Fruit fly (Drosophila melanogaster) whole organism, embryonic: ENCODE results near the gene CG44271.

Experiments used
- Abd-B ChIP-seq: fragments of 200-800 bp; sonication (Bioruptor generic); optimal IDR thresholded peaks from 2 replicates; lab custom pipeline; 2018; ENCODE audit warnings: missing biosample characterization, mild to moderate bottlenecking, missing genetic modification characterization, moderate library complexity
- CG10209 ChIP-seq: fragments of 200-800 bp; sonication (Bioruptor generic); optimal IDR thresholded peaks from 3 replicates; lab custom pipeline; 2017; ENCODE audit warnings: missing biosample characterization, mild to moderate bottlenecking, missing genetic modification characterization, missing genetic modification reagents
- CG10267 ChIP-seq: fragments of 200-800 bp; sonication (Bioruptor generic); optimal IDR thresholded peaks from 2 replicates; lab custom pipeline; 2018; ENCODE audit warnings: missing biosample characterization, mild to moderate bottlenecking, missing genetic modification characterization, moderate library complexity
- CG10979 ChIP-seq: fragments of 200-800 bp; sonication (Bioruptor generic); optimal IDR thresholded peaks from 2 replicates; lab custom pipeline; 2018; ENCODE audit warnings: missing biosample characterization, mild to moderate bottlenecking, missing genetic modification characterization, moderate library complexity
- CG11560 ChIP-seq: fragments of 200-800 bp; sonication (Bioruptor generic); IDR thresholded peaks from 3 replicates; pipeline ENCODE4 v1.3.6; 2022; ENCODE audit warnings: missing biosample characterization, missing genetic modification characterization
- CG12155 ChIP-seq: fragments of 200-800 bp; sonication (Bioruptor generic); optimal IDR thresholded peaks from 3 replicates; lab custom pipeline; 2016; ENCODE audit warnings: missing biosample characterization, missing genetic modification characterization
- CG13296 ChIP-seq: fragments of 200-800 bp; sonication (Bioruptor generic); optimal IDR thresholded peaks from 3 replicates; lab custom pipeline; 2018; ENCODE audit warnings: missing biosample characterization, mild to moderate bottlenecking, missing genetic modification characterization
- CG1647 ChIP-seq: fragments of 200-800 bp; sonication (Bioruptor generic); optimal IDR thresholded peaks from 3 replicates; lab custom pipeline; 2016; ENCODE audit warnings: missing biosample characterization, missing genetic modification characterization
- CG17829 ChIP-seq: fragments of 200-800 bp; optimal IDR thresholded peaks from 2 replicates; lab custom pipeline; 2019; ENCODE audit warnings: missing biosample characterization, mild to moderate bottlenecking, missing genetic modification characterization, moderate library complexity
- CG2875 ChIP-seq: fragments of 200-800 bp; sonication (Bioruptor generic); optimal IDR thresholded peaks from 2 replicates; lab custom pipeline; 2017; ENCODE audit warnings: missing biosample characterization, mild to moderate bottlenecking, missing genetic modification characterization, missing genetic modification reagents
- CG30431 ChIP-seq: fragments of 200-800 bp; sonication (Bioruptor generic); optimal IDR thresholded peaks from 2 replicates; lab custom pipeline; 2017; ENCODE audit warnings: missing biosample characterization, missing genetic modification characterization
- CG33557 ChIP-seq: fragments of 200-800 bp; sonication (Bioruptor generic); optimal IDR thresholded peaks from 2 replicates; lab custom pipeline; 2019; ENCODE audit warnings: missing biosample characterization, mild to moderate bottlenecking, missing genetic modification characterization, moderate library complexity
- CG34224 ChIP-seq: fragments of 200-800 bp; sonication (Bioruptor generic); IDR thresholded peaks from 3 replicates; pipeline ENCODE4 v1.3.6; 2022; ENCODE audit warnings: missing biosample characterization, missing genetic modification characterization; ENCODE audit not compliant: partially characterized antibody
- CG3726 ChIP-seq: fragments of 200-800 bp; sonication (Bioruptor generic); IDR thresholded peaks from 3 replicates; pipeline ENCODE4, ENCODE4 v1.3.6; 2022; ENCODE audit warnings: missing biosample characterization, missing genetic modification characterization
- CG6272 ChIP-seq: fragments of 200-800 bp; sonication (Bioruptor generic); IDR thresholded peaks from 2 replicates; pipeline ENCODE4 v1.3.6; 2022; ENCODE audit warnings: missing biosample characterization, missing genetic modification characterization
- CG8359 ChIP-seq: fragments of 200-800 bp; sonication (Bioruptor generic); optimal IDR thresholded peaks from 2 replicates; lab custom pipeline; 2017; ENCODE audit warnings: missing biosample characterization, mild to moderate bottlenecking, missing genetic modification characterization, borderline replicate concordance
- CG9727 ChIP-seq: fragments of 200-800 bp; sonication (Bioruptor generic); optimal IDR thresholded peaks from 3 replicates; lab custom pipeline; 2017; ENCODE audit warnings: missing biosample characterization, mild to moderate bottlenecking, missing genetic modification characterization
- Camta ChIP-seq: fragments of 200-800 bp; sonication (Bioruptor generic); optimal IDR thresholded peaks from 2 replicates; lab custom pipeline; 2016; ENCODE audit warnings: missing biosample characterization, missing genetic modification characterization
- Chrac-16 ChIP-seq: fragments of 200-800 bp; sonication (Bioruptor generic); optimal IDR thresholded peaks from 3 replicates; lab custom pipeline; 2016; ENCODE audit warnings: missing biosample characterization, missing genetic modification characterization
- Elba2 ChIP-seq: fragments of 200-800 bp; sonication (Bioruptor generic); optimal IDR thresholded peaks from 3 replicates; lab custom pipeline; 2016; ENCODE audit warnings: missing biosample characterization, missing genetic modification characterization
- Hr3 ChIP-seq: fragments of 200-800 bp; sonication (Bioruptor generic); optimal IDR thresholded peaks from 3 replicates; lab custom pipeline; 2016; ENCODE audit warnings: missing biosample characterization, missing genetic modification characterization
- Jarid2 ChIP-seq: fragments of 200-800 bp; sonication (Bioruptor generic); optimal IDR thresholded peaks from 3 replicates; lab custom pipeline; 2017; ENCODE audit warnings: mild to moderate bottlenecking, missing biosample characterization, missing genetic modification reagents, missing genetic modification characterization
- MESR4 ChIP-seq: fragments of 200-800 bp; sonication (Bioruptor generic); optimal IDR thresholded peaks from 2 replicates; lab custom pipeline; 2018; ENCODE audit warnings: missing biosample characterization, mild to moderate bottlenecking, missing genetic modification characterization, moderate library complexity
- MTF-1 ChIP-seq: fragments of 200-800 bp; sonication (Bioruptor generic); optimal IDR thresholded peaks from 2 replicates; lab custom pipeline; 2018; ENCODE audit warnings: missing biosample characterization, mild to moderate bottlenecking, missing genetic modification characterization, borderline replicate concordance
- Mad ChIP-seq: fragments of 200-800 bp; sonication (Bioruptor generic); optimal IDR thresholded peaks from 2 replicates; lab custom pipeline; 2016; ENCODE audit warnings: missing biosample characterization, missing genetic modification characterization
- Myb ChIP-seq: fragments of 200-800 bp; sonication (Bioruptor generic); optimal IDR thresholded peaks from 2 replicates; lab custom pipeline; 2016; ENCODE audit warnings: missing biosample characterization, missing genetic modification characterization
- Optix ChIP-seq: fragments of 200-800 bp; sonication (Bioruptor generic); IDR thresholded peaks from 3 replicates; pipeline ENCODE4 v1.3.6; 2022; ENCODE audit warnings: missing biosample characterization, missing genetic modification characterization
- Pdp1 ChIP-seq, 2 experiments: fragments of 200-800 bp; sonication (Bioruptor generic); optimal IDR thresholded peaks; 3 replicates each; lab custom pipeline; 2016; ENCODE audit warnings: missing biosample characterization in 2 of 2, missing genetic modification characterization in 2 of 2, mild to moderate bottlenecking in 1 of 2, moderate library complexity in 1 of 2
- Poxn ChIP-seq: fragments of 200-800 bp; sonication (Bioruptor generic); IDR thresholded peaks from 2 replicates; pipeline ENCODE4 v1.3.6; 2022; ENCODE audit warnings: missing biosample characterization, missing genetic modification characterization
- Spps ChIP-seq: fragments of 200-800 bp; sonication (Bioruptor generic); optimal IDR thresholded peaks from 2 replicates; lab custom pipeline; 2018; ENCODE audit warnings: missing biosample characterization, mild to moderate bottlenecking, missing genetic modification characterization
- bigmax ChIP-seq: fragments of 200-800 bp; sonication (Bioruptor generic); optimal IDR thresholded peaks from 2 replicates; lab custom pipeline; 2018; ENCODE audit warnings: missing biosample characterization, mild to moderate bottlenecking, missing genetic modification characterization
- caup ChIP-seq: fragments of 200-800 bp; sonication (Bioruptor generic); optimal IDR thresholded peaks from 3 replicates; lab custom pipeline; 2017; ENCODE audit warnings: missing biosample characterization, mild to moderate bottlenecking, missing genetic modification characterization, moderate library complexity; ENCODE audit not compliant: severe bottlenecking
- chif ChIP-seq, 2 experiments: fragments of 200-800 bp; sonication (Bioruptor generic); optimal IDR thresholded peaks; 3 replicates each; lab custom pipeline; 2016; ENCODE audit warnings: missing biosample characterization in 2 of 2, missing genetic modification characterization in 2 of 2
- ci ChIP-seq: fragments of 200-800 bp; sonication (Bioruptor generic); IDR thresholded peaks from 3 replicates; pipeline ENCODE4 v1.3.6; 2022; ENCODE audit warnings: missing biosample characterization, missing genetic modification characterization
- croc ChIP-seq: fragments of 200-800 bp; sonication (Bioruptor generic); conservative IDR thresholded peaks from 3 replicates; pipeline ENCODE4 v1.3.6; 2022; ENCODE audit warnings: missing biosample characterization, missing genetic modification characterization
- dan ChIP-seq: fragments of 200-800 bp; sonication (Bioruptor generic); IDR thresholded peaks from 2 replicates; pipeline ENCODE4 v1.3.6; 2022; ENCODE audit warnings: missing biosample characterization, missing genetic modification characterization
- eyg ChIP-seq: fragments of 200-800 bp; sonication (Bioruptor generic); optimal IDR thresholded peaks from 3 replicates; lab custom pipeline; 2016; ENCODE audit warnings: missing biosample characterization, missing genetic modification characterization
- fru ChIP-seq: fragments of >200 bp; optimal IDR thresholded peaks from 2 replicates; lab custom pipeline; 2017
- her ChIP-seq: fragments of 200-800 bp; sonication (Bioruptor generic); optimal IDR thresholded peaks from 2 replicates; lab custom pipeline; 2016; ENCODE audit warnings: missing biosample characterization, missing genetic modification characterization
- lbe ChIP-seq: fragments of 200-800 bp; sonication (Bioruptor generic); optimal IDR thresholded peaks from 2 replicates; lab custom pipeline; 2016; ENCODE audit warnings: missing biosample characterization, mild to moderate bottlenecking, missing genetic modification characterization
- lmd ChIP-seq: fragments of 200-800 bp; sonication (Bioruptor generic); IDR thresholded peaks from 2 replicates; pipeline ENCODE4 v1.3.6; 2022; ENCODE audit warnings: missing biosample characterization, missing genetic modification characterization
- org-1 ChIP-seq: fragments of 200-800 bp; sonication (Bioruptor generic); optimal IDR thresholded peaks from 2 replicates; lab custom pipeline; 2017; ENCODE audit warnings: missing biosample characterization, missing genetic modification characterization
- pum ChIP-seq: fragments of 200-800 bp; sonication (Bioruptor generic); optimal IDR thresholded peaks from 2 replicates; lab custom pipeline; 2016; ENCODE audit warnings: missing biosample characterization, missing genetic modification characterization
- so ChIP-seq: fragments of 200-800 bp; sonication (Bioruptor generic); IDR thresholded peaks from 3 replicates; pipeline ENCODE4 v1.3.6; 2022; ENCODE audit warnings: missing biosample characterization, missing genetic modification characterization
- sob ChIP-seq: fragments of 200-800 bp; sonication (Bioruptor generic); IDR thresholded peaks from 2 replicates; pipeline ENCODE4 v1.3.6; 2022; ENCODE audit warnings: missing biosample characterization, missing genetic modification characterization
- sug ChIP-seq: fragments of 200-800 bp; optimal IDR thresholded peaks from 2 replicates; lab custom pipeline; 2019; ENCODE audit warnings: missing biosample characterization, mild to moderate bottlenecking, missing genetic modification characterization, moderate library complexity
- tin ChIP-seq: fragments of 200-800 bp; sonication (Bioruptor generic); optimal IDR thresholded peaks from 3 replicates; lab custom pipeline; 2016; ENCODE audit warnings: missing biosample characterization, missing genetic modification characterization
- tna ChIP-seq: fragments of 200-800 bp; sonication (Bioruptor generic); IDR thresholded peaks from 2 replicates; pipeline ENCODE4 v1.3.6; 2022; ENCODE audit warnings: missing biosample characterization, missing genetic modification characterization; ENCODE audit not compliant: partially characterized antibody
- toy ChIP-seq: fragments of 200-800 bp; sonication (Bioruptor generic); IDR thresholded peaks from 2 replicates; pipeline ENCODE4 v1.3.6; 2022; ENCODE audit warnings: missing biosample characterization, missing genetic modification characterization
- vfl ChIP-seq: fragments of 200-800 bp; sonication (Bioruptor generic); optimal IDR thresholded peaks from 2 replicates; lab custom pipeline; 2016; ENCODE audit warnings: missing biosample characterization, missing genetic modification characterization
- zf30C ChIP-seq: fragments of 200-800 bp; sonication (Bioruptor generic); optimal IDR thresholded peaks from 3 replicates; lab custom pipeline; 2018; ENCODE audit warnings: missing biosample characterization, mild to moderate bottlenecking, missing genetic modification characterization

Gene CG44271

dm6 chr2L:6787973-6788368 lies 40.3 kb upstream of the CG44271 start (continued):
- no peak for TF ChIP-seq CG13296 (GFP tag; lab: Kevin White, UChicago)
- TF ChIP-seq ci (GFP tag; lab: Robert Waterston, UW), result peak; percentile 27; the same call in 1 of the 3 replicates
- TF ChIP-seq bigmax, result no peak
- peak; percentile 83 for TF ChIP-seq CG10979 (tag; lab: Kevin White, UChicago)
- peak; percentile 37 for TF ChIP-seq eyg (GFP tag; lab: Kevin White, UChicago)
- no peak for TF ChIP-seq so (GFP tag; lab: Robert Waterston, UW)
- peak; percentile 45 for TF ChIP-seq CG2875
- TF ChIP-seq zf30C (GFP tag; lab: Kevin White, UChicago), result no peak
- TF ChIP-seq Spps, result peak; percentile 55
- no peak for TF ChIP-seq sug
- no peak for TF ChIP-seq Poxn
- TF ChIP-seq Mad (GFP tag; lab: Kevin White, UChicago), result peak; percentile 12
- peak; percentile 20 for TF ChIP-seq Myb (GFP tag; lab: Kevin White, UChicago)
- TF ChIP-seq Abd-B (GFP tag; lab: Kevin White, UChicago), result peak; percentile 17
- TF ChIP-seq tin, result peak; percentile 46
- peak; percentile 5; the same call in 1 of the 3 replicates for TF ChIP-seq CG11560 (tag; lab: Robert Waterston, UW)
- TF ChIP-seq CG17829 (tag; lab: Kevin White, UChicago), result peak; percentile 45
- peak; percentile 38 for TF ChIP-seq CG1647 (GFP tag; lab: Kevin White, UChicago)
- peak; percentile 31 for TF ChIP-seq CG10267 (tag; lab: Kevin White, UChicago)
- no peak for TF ChIP-seq Elba2 (GFP tag; lab: Kevin White, UChicago)
- TF ChIP-seq Pdp1 (GFP tag; optimal IDR thresholded peaks at IDR 0.05; lab: Kevin White, UChicago), result peak; percentile 18 to 46
- TF ChIP-seq CG10209 (GFP tag; lab: Kevin White, UChicago), result peak; percentile 21
- TF ChIP-seq caup, result no peak
- no peak for TF ChIP-seq dan (GFP tag; lab: Robert Waterston, UW)
- TF ChIP-seq her, result peak; percentile 12
- no peak for TF ChIP-seq CG8359 (GFP tag; lab: Kevin White, UChicago)
- TF ChIP-seq sob (GFP tag; lab: Robert Waterston, UW), result no peak
- no peak for TF ChIP-seq fru (lab: Kevin White, UChicago)
- TF ChIP-seq CG30431, result peak; percentile 46
- peak; percentile 13 for TF ChIP-seq Hr3 (GFP tag; lab: Kevin White, UChicago)
- peak; percentile 32 for TF ChIP-seq pum (GFP tag; lab: Kevin White, UChicago)
- TF ChIP-seq croc (GFP tag; lab: Robert Waterston, UW), result peak; percentile 42; the same call in 2 of the 3 replicates
- no peak for TF ChIP-seq MTF-1 (GFP tag; lab: Kevin White, UChicago)
- TF ChIP-seq vfl (GFP tag; lab: Kevin White, UChicago), result no peak
- TF ChIP-seq lmd (GFP tag; lab: Robert Waterston, UW), result no peak; the same call in 1 of the 2 replicates
- TF ChIP-seq CG9727, result peak; percentile 19
- TF ChIP-seq Chrac-16 (GFP tag; lab: Kevin White, UChicago), result peak; percentile 23
- TF ChIP-seq Optix (GFP tag; lab: Robert Waterston, UW), result no peak
- peak; percentile 46 to 81 for TF ChIP-seq chif (GFP tag; optimal IDR thresholded peaks at IDR 0.05; lab: Kevin White, UChicago)
- TF ChIP-seq toy (GFP tag; lab: Robert Waterston, UW), result no peak
- TF ChIP-seq org-1, result peak; percentile 9
- no peak for TF ChIP-seq CG33557 (GFP tag; lab: Kevin White, UChicago)
- TF ChIP-seq CG3726, result no peak
- peak; percentile 37; the same call in 1 of the 2 replicates for TF ChIP-seq CG6272 (GFP tag; lab: Robert Waterston, UW)
- peak; percentile 51 for TF ChIP-seq Camta
- no peak for TF ChIP-seq Jarid2 (GFP tag; lab: Kevin White, UChicago)
- no peak for TF ChIP-seq lbe
- no peak for TF ChIP-seq MESR4 (GFP tag; lab: Kevin White, UChicago)
- TF ChIP-seq CG34224, result no peak
- peak; percentile 6 for TF ChIP-seq CG12155 (GFP tag; lab: Kevin White, UChicago)
- no peak for TF ChIP-seq tna
